Worm (Caenorhabditis elegans) whole organism, L2 larva: ENCODE measurements around the gene wrt-5.

ENCODE experiments used
- ZK546.5 ChIP-seq: sonication (generic microtip); optimal IDR thresholded peaks from 2 replicates; lab custom pipeline; 2017; ENCODE audit warnings: missing biosample characterization, missing genetic modification characterization
- blmp-1 ChIP-seq: sonication (generic microtip); optimal IDR thresholded peaks from 2 replicates; lab custom pipeline; 2017; ENCODE audit warnings: missing genetic modification characterization, mild to moderate bottlenecking, missing compliant biosample characterization, antibody characterized with exemption, moderate library complexity; ENCODE audit not compliant: insufficient read depth
- egl-27 ChIP-seq: sonication (generic microtip); optimal IDR thresholded peaks from 3 replicates; lab custom pipeline; 2017; ENCODE audit warnings: missing biosample characterization, missing genetic modification reagents, missing genetic modification characterization
- lin-13 ChIP-seq: fragments of 150-350 bp; optimal IDR thresholded peaks from 2 replicates; lab custom pipeline; 2014; ENCODE audit warnings: missing biosample characterization, missing genetic modification reagents, missing genetic modification characterization
- lin-39 ChIP-seq: fragments of 150-350 bp; optimal IDR thresholded peaks from 2 replicates; lab custom pipeline; 2014; ENCODE audit warnings: missing biosample characterization, missing genetic modification reagents, missing genetic modification characterization
- nhr-237 ChIP-seq: fragments of 150-350 bp; optimal IDR thresholded peaks from 2 replicates; lab custom pipeline; 2014; ENCODE audit warnings: missing biosample characterization, missing genetic modification characterization
- skn-1 ChIP-seq: sonication (generic microtip); optimal IDR thresholded peaks from 2 replicates; lab custom pipeline; 2017; ENCODE audit warnings: missing biosample characterization, missing genetic modification characterization
- unc-62 ChIP-seq: fragments of 150-350 bp; optimal IDR thresholded peaks from 2 replicates; lab custom pipeline; 2014; ENCODE audit warnings: missing biosample characterization, missing genetic modification reagents, missing genetic modification characterization
- ztf-1 ChIP-seq: fragments of 200-800 bp; sonication (Bioruptor generic); conservative IDR thresholded peaks from 2 replicates; pipeline ENCODE4 v1.3.6; 2022; ENCODE audit warnings: missing genetic modification characterization, missing compliant biosample characterization

ce11 chrIV:4078901-4079300, 27.5 kb upstream of the wrt-5 start, which contains the start of gene C35B1.8:
- TF ChIP-seq nhr-237, result no peak
- no peak for TF ChIP-seq egl-27 (tag; lab: Kevin White, UChicago)
- TF ChIP-seq skn-1 (tag; lab: Kevin White, UChicago), result no peak
- no peak for TF ChIP-seq ZK546.5 (tag; lab: Kevin White, UChicago)
- TF ChIP-seq ztf-1, result no peak
- no peak for TF ChIP-seq lin-13
- no peak for TF ChIP-seq unc-62 (GFP tag; lab: Kevin White, UChicago)
- TF ChIP-seq blmp-1, result no peak
- no peak for TF ChIP-seq lin-39 (tag; lab: Kevin White, UChicago)
